Fruit fly (Drosophila melanogaster): ENCODE measurements around the gene aux.

DNA sequence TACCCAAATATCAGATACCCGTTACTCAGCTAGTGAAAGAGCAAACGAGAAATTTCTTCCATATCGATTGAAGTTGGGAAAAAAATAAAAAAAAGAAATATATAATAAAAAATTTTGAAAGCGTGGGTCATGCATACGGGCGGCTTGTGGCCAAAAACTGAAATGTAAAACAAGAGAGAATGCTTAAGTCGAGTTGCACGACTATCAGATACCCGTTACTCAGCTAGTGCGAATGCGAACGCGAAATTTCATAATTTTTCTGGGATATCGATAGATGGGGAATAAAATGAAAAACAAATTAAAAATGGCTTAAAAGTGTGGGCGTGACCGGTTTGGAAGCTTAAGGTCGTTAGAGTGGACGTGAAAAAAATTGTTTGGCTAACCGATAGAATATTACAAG, 56.8 kb downstream of the aux start:
- TF ChIP-seq Jra (GFP tag; optimal IDR thresholded peaks at IDR 0.05) (no peak), pan (optimal IDR thresholded peaks at IDR 0.05) (no peak), Hr78 (GFP tag; optimal IDR thresholded peaks at IDR 0.05) (no peak), psq (GFP tag; optimal IDR thresholded peaks at IDR 0.05) (no peak), Dif (GFP tag; optimal IDR thresholded peaks at IDR 0.05; ENCODE audit: partially characterized antibody) (no peak)
